Worm (Caenorhabditis elegans) whole organism, young adult: Measurements from ENCODE around the gene sdz-11.

Experiments used
- B0035.1 ChIP-seq: sonication (generic microtip); optimal IDR thresholded peaks from 2 replicates; lab custom pipeline; 2016; ENCODE audit warnings: missing genetic modification characterization, mild to moderate bottlenecking, missing compliant biosample characterization, missing genotype, missing genetic modification reagents
- madf-3 ChIP-seq: fragments of 200-800 bp; sonication (Bioruptor generic); IDR thresholded peaks from 2 replicates; pipeline ENCODE4 v1.3.6; 2022; ENCODE audit warnings: missing genetic modification reagents, missing genetic modification characterization, missing compliant biosample characterization

- TF ChIP-seq B0035.1 (no peak), madf-3 (GFP tag; lab: Robert Waterston, UW) (no peak)
These were observed 1.4 kb downstream of the sdz-11 start, which contains the start of gene fbxb-91 for ce11 chrII:3750685-3751084.
